Worm (Caenorhabditis elegans): ENCODE measurements around the gene srh-45.
"Not testable (repeated sequence)": the region's sequence is repeated elsewhere in the genome, so short reads cannot be mapped to it uniquely, and the experiment has no call there.

Gene srh-45

DNA sequence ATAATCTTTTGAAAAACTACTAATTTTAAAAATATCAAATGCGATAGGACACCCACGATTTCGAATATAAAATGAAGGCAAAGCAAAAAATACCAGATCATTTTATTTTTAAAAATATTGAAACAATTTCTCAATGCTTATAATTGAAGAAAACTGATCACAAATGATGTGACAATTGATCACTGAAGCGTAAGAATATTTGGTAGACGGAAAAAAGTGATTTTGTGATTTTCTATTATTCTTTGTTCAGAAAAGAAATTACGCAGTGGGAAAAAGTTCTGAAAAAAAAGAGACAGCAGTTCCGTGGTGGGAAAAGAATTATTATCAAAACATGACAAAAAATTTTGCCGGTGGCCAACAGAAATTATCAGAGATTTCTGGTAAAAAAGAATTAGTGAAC is 6.1 kb downstream of the srh-45 start, which contains the start of gene T03F7.5:
Gene T03F7.5, minus strand, starts transcription at position 101 of the 400 bp plus-strand sequence.
- TF ChIP-seq him-1 (tag; optimal IDR thresholded peaks at IDR 0.05) (no peak), W03F9.2 (tag; optimal IDR thresholded peaks at IDR 0.05) (no peak), dao-5 (tag; optimal IDR thresholded peaks at IDR 0.05) (no peak)

DNA sequence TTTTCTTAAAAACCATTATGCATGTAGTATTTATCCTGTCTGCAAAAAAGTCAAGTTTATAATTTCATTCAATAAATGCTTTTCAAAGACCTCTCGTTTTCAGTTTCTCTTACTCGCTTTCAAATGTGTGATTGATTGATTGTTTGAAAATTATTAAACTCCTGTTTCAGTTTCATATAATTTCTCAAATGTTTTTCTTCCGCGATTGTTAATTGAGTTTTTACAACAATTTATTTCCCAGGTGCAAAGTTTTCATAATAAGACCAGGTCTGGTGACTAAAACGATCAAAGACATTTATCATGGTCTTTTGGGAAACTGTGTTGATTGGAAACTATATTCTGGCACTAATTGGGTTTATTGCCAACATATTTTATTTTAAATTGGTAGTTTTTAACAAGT is 10.4 kb downstream of the srh-45 start, which contains the start of gene T03F7.6:
Gene T03F7.6, plus strand, starts transcription at position 301 of the 400 bp plus-strand sequence.
- TF ChIP-seq him-1 (tag; optimal IDR thresholded peaks at IDR 0.05) (no peak), dao-5 (tag; optimal IDR thresholded peaks at IDR 0.05) (no peak), W03F9.2 (tag; optimal IDR thresholded peaks at IDR 0.05) (no peak)

DNA sequence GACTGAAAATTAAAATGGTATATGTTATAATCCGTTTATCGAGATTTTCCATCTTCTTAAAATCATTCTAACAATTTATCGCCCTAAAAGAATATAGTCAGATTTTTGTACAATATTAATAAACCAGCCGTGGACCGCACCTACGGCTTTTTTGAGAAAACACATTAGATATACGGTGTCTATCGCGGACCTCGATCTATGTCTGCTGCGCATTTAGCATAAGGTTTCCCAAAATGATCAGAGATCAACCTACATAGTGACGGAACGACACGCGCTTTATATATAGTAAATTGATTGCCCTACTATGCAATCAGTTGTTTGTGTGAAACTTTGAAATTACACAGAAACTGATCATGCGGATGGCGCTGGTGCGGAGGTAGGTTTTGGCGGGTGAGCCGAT is 12.1 kb downstream of the srh-45 start:
- TF ChIP-seq dao-5 (tag; optimal IDR thresholded peaks at IDR 0.05) (no peak), W03F9.2 (tag; optimal IDR thresholded peaks at IDR 0.05) (no peak), him-1 (tag; optimal IDR thresholded peaks at IDR 0.05) (no peak)

DNA sequence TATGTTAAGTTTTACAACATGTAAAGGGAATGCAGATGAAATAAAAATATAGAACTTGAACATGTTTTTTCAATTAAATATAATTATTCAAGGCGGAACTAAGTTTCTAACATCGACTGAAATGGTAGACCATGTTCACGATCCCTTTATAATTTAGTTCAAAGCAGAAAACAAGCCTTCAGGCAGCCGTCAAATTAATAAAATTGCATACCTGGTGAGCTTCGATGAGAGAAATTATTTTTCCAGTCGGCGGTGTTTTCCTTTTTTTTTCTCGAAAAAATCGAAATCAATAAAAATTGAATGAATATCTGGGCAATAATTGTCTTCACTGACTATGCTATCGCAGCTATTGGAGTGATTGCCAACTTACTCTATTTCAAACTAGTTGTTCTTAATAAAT is 13.9 kb downstream of the srh-45 start, which contains the start of gene C03E10.1:
Gene C03E10.1, plus strand, starts transcription at position 301 of the 400 bp plus-strand sequence.
- TF ChIP-seq him-1 (tag; optimal IDR thresholded peaks at IDR 0.05), result no peak
- TF ChIP-seq dao-5 (tag; optimal IDR thresholded peaks at IDR 0.05), result no peak
- no peak for TF ChIP-seq W03F9.2 (tag; optimal IDR thresholded peaks at IDR 0.05)

DNA sequence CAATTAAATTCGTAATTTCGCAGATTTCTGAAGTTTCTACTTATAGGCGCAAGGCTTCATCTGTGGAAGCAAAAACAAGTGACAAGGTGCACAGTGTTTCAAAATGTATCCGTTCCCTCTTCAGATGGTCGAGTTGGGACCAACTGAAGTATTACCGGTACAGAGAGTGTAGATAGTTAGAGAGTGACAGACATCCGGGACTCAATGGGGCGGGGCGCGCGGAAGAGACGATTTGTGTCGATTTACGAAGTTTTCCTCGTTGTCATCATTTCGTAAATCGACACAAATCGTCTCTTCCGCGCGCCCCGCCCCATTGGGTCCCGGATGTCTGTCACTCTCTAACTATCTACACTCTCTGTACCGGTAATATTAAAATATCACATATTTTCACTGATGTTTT is 18.7 kb downstream of the srh-45 start, which contains the start of gene C03E10.3:
Gene C03E10.3, plus strand, starts transcription at position 301 of the 400 bp plus-strand sequence.
- not testable (repeated sequence) for TF ChIP-seq W03F9.2, dao-5, him-1 (tag; optimal IDR thresholded peaks at IDR 0.05)

- TF ChIP-seq dao-5 (tag; optimal IDR thresholded peaks at IDR 0.05) (no peak), him-1 (tag; optimal IDR thresholded peaks at IDR 0.05) (no peak), W03F9.2 (tag; optimal IDR thresholded peaks at IDR 0.05) (no peak)
Measured at ce11 chrV:11282272-11282671, 22.5 kb downstream of the srh-45 start, which contains the start of gene gly-20. Gene gly-20 (plus strand): TSS chrV:11282572.

DNA sequence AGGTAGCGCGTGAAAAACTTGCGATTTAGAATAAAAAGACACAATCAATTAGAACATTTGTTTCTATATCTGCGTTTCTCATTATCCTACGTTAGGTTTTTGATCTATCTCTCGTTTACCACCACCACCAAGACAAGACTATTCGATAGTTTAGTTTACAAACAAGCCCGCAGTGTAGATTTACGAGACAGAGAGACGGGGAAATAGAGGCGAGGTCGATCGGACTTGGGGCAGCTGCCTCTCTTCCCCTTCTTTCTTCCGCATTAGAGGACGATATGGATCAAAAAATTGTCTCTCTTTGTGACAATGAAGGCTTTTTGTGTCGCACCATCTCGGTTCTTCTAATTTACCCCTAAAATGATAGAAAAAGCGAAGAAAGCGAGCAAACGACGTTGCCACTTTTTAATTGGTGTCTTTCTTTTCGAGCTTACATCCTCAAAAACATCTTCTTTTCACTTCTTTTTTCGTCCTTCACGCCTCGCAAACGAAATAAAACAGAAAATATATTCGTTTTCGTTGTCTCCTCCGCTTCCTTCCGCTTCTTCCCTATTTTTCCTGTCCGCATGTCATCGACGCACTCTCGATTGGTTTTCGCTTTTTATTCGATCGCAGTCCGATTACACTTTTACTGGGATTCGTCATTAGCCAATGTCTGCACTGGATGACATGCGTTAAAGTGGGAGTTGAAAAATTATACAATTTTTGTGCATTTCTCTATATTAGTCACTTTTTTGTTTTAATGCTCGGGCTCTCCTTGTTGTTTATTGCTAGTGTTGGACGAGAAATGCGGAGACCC is 23.2 kb downstream of the srh-45 start:
- TF ChIP-seq W03F9.2 (tag; optimal IDR thresholded peaks at IDR 0.05) (no peak), dao-5 (tag; optimal IDR thresholded peaks at IDR 0.05) (no peak), him-1 (tag; optimal IDR thresholded peaks at IDR 0.05) (no peak)

- no peak for TF ChIP-seq W03F9.2 (tag; optimal IDR thresholded peaks at IDR 0.05)
Measured at ce11 chrV:11279564-11279963, 25.2 kb downstream of the srh-45 start.

ce11 chrV:11272848-11273247 is 31.9 kb downstream of the srh-45 start, which contains the start of gene clec-223:
Gene clec-223 (plus strand): TSS chrV:11273148.
- TF ChIP-seq W03F9.2 (tag; optimal IDR thresholded peaks at IDR 0.05) (no peak), him-1 (tag; optimal IDR thresholded peaks at IDR 0.05) (no peak), dao-5 (tag; optimal IDR thresholded peaks at IDR 0.05) (no peak)

DNA sequence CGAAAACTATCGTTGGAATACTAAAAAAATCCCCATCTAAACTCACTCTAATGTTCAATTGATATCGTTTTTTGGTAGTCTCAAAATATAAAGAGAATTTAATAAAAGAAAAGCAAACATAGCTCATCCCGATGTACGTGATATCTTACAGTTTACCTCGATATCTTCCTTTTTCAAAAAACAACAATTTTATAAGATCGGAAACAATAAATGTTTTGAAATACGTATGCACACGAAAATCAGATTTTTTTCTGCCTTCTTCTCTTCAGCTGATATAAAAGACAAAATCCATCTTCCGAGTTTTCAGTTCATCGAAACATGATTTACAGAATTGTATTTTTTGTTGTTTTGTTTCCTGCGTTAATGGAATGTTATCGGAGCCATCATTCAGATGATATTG is 33.7 kb downstream of the srh-45 start, which contains the start of gene clec-222:
Gene clec-222, plus strand, starts transcription at position 301 of the 400 bp plus-strand sequence.
- TF ChIP-seq dao-5 (tag; optimal IDR thresholded peaks at IDR 0.05) (no peak), him-1 (tag; optimal IDR thresholded peaks at IDR 0.05) (no peak), W03F9.2 (tag; optimal IDR thresholded peaks at IDR 0.05) (no peak)

ce11 chrV:11268791-11269190 is 36.0 kb downstream of the srh-45 start, which contains the start of gene str-115:
Gene str-115 (plus strand): TSS chrV:11269091.
- no peak for TF ChIP-seq him-1 (tag; optimal IDR thresholded peaks at IDR 0.05)

DNA sequence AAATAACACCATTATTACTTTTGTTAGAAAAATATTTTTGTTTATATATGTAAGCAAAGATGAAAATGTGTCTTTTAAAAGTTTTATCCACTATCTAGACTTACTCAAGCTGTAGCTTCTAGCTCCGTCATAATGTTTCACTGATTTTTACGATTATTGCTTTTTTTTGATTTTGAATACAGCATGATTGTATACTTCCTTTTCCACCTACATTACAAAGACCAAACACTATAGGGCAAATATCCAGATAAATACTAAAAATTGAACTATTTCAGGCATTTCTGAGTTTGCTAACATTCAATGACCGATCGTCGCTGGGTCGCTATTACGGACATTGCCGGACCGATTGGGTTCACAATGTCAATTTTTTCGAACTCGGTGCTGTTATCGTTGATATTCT is 38.1 kb downstream of the srh-45 start, which contains the start of gene str-116:
Gene str-116, plus strand, starts transcription at position 301 of the 400 bp plus-strand sequence.
- TF ChIP-seq him-1 (tag; optimal IDR thresholded peaks at IDR 0.05) (no peak), W03F9.2 (tag; optimal IDR thresholded peaks at IDR 0.05) (no peak), dao-5 (tag; optimal IDR thresholded peaks at IDR 0.05) (no peak)

- TF ChIP-seq W03F9.2 (tag; optimal IDR thresholded peaks at IDR 0.05) (no peak), him-1 (tag; optimal IDR thresholded peaks at IDR 0.05) (no peak), dao-5 (tag; optimal IDR thresholded peaks at IDR 0.05) (no peak)
Measured at ce11 chrV:11265482-11265881, 39.3 kb downstream of the srh-45 start, which contains the start of gene cln-3.1. Gene cln-3.1 (minus strand): TSS chrV:11265652.

- TF ChIP-seq W03F9.2 (tag; optimal IDR thresholded peaks at IDR 0.05), result no peak
- no peak for TF ChIP-seq him-1 (tag; optimal IDR thresholded peaks at IDR 0.05)
- TF ChIP-seq dao-5 (tag; optimal IDR thresholded peaks at IDR 0.05), result no peak
Measured at ce11 chrV:11263025-11263424, 41.8 kb downstream of the srh-45 start, which contains the start of gene F07B10.4. Gene F07B10.4 (minus strand): TSS chrV:11263125.
